Worm (Caenorhabditis elegans) whole organism, L3 larva: ENCODE results near the gene Y67D2.2.

Source experiments
- aly-2 ChIP-seq: fragments of 150-350 bp; optimal IDR thresholded peaks from 2 replicates; lab custom pipeline; 2014; ENCODE audit warnings: missing biosample characterization, missing genetic modification characterization
- daf-12 ChIP-seq: fragments of 150-350 bp; optimal IDR thresholded peaks from 2 replicates; lab custom pipeline; 2014; ENCODE audit warnings: missing biosample characterization, missing genetic modification reagents, missing genetic modification characterization
- egl-27 ChIP-seq: sonication (generic microtip); optimal IDR thresholded peaks from 4 replicates; lab custom pipeline; 2017; ENCODE audit warnings: missing biosample characterization, missing genetic modification reagents, missing genetic modification characterization
- mdl-1 ChIP-seq: fragments of 150-350 bp; optimal IDR thresholded peaks from 2 replicates; lab custom pipeline; 2014; ENCODE audit warnings: missing biosample characterization, missing genetic modification characterization
- nhr-237 ChIP-seq: fragments of 150-350 bp; optimal IDR thresholded peaks from 2 replicates; lab custom pipeline; 2014; ENCODE audit warnings: missing biosample characterization, missing genetic modification characterization
- nhr-76 ChIP-seq: fragments of 150-350 bp; sonication (generic microtip); optimal IDR thresholded peaks from 5 replicates; lab custom pipeline; 2014; ENCODE audit warnings: missing biosample characterization, missing genetic modification characterization
- pha-4 ChIP-seq: fragments of 150-350 bp; optimal IDR thresholded peaks from 2 replicates; lab custom pipeline; 2014; ENCODE audit warnings: missing biosample characterization, missing genetic modification reagents, missing genetic modification characterization
- unc-62 ChIP-seq: fragments of 150-350 bp; sonication (generic microtip); optimal IDR thresholded peaks from 4 replicates; lab custom pipeline; 2014; ENCODE audit warnings: missing biosample characterization, missing genetic modification reagents, missing genetic modification characterization
- ztf-11 ChIP-seq: fragments of 150-350 bp; optimal IDR thresholded peaks from 2 replicates; lab custom pipeline; 2014; ENCODE audit warnings: missing biosample characterization, missing genetic modification characterization

- TF ChIP-seq unc-62 (GFP tag; lab: Kevin White, UChicago): no peak
- no peak for TF ChIP-seq egl-27 (tag; lab: Kevin White, UChicago)
- no peak for TF ChIP-seq nhr-76
- TF ChIP-seq daf-12 (tag; lab: Kevin White, UChicago): no peak
- TF ChIP-seq pha-4 (tag; lab: Kevin White, UChicago): no peak
- no peak for TF ChIP-seq nhr-237
- TF ChIP-seq aly-2 (tag; lab: Kevin White, UChicago): no peak
- TF ChIP-seq ztf-11 (tag; lab: Kevin White, UChicago): no peak
- no peak for TF ChIP-seq mdl-1 (tag; lab: Kevin White, UChicago)
Observed at ce11 chrIII:1583529-1583928, 24.9 kb downstream of the Y67D2.2 start.
